Worm (Caenorhabditis elegans) whole organism, L1 larva: ENCODE results near the gene ugt-64.
A peak's percentile ranks its signal among the peaks of the same experiment; 100 is the strongest.

Source experiments
- C04F5.9 ChIP-seq: sonication (generic microtip); optimal IDR thresholded peaks from 2 replicates; lab custom pipeline; 2016; ENCODE audit warnings: missing genetic modification characterization, missing compliant biosample characterization
- C16A3.4 ChIP-seq: fragments of 150-350 bp; optimal IDR thresholded peaks from 2 replicates; lab custom pipeline; 2014; ENCODE audit warnings: missing biosample characterization, missing genetic modification characterization
- C34B4.2 ChIP-seq: sonication (generic microtip); optimal IDR thresholded peaks from 2 replicates; lab custom pipeline; 2017; ENCODE audit warnings: mild to moderate bottlenecking, missing genetic modification characterization, missing compliant biosample characterization
- F16B12.6 ChIP-seq: fragments of 150-350 bp; optimal IDR thresholded peaks from 2 replicates; lab custom pipeline; 2014; ENCODE audit warnings: missing biosample characterization, missing genetic modification characterization
- Y116A8C.19 ChIP-seq: sonication (generic microtip); optimal IDR thresholded peaks from 2 replicates; lab custom pipeline; 2016; ENCODE audit warnings: missing compliant biosample characterization, missing genetic modification characterization, borderline replicate concordance
- aha-1 ChIP-seq: fragments of 150-350 bp; optimal IDR thresholded peaks from 2 replicates; lab custom pipeline; 2014; ENCODE audit warnings: missing biosample characterization, missing genetic modification characterization
- ama-1 ChIP-seq: fragments of 150-350 bp; optimal IDR thresholded peaks from 2 replicates; lab custom pipeline; 2014
- blmp-1 ChIP-seq: fragments of 150-350 bp; optimal IDR thresholded peaks from 2 replicates; lab custom pipeline; 2014; ENCODE audit warnings: missing biosample characterization, missing genetic modification characterization
- ceh-63 ChIP-seq: fragments of 200-800 bp; sonication (Bioruptor generic); optimal IDR thresholded peaks from 2 replicates; lab custom pipeline; 2018; ENCODE audit warnings: mild to moderate bottlenecking, missing genetic modification characterization, missing compliant biosample characterization
- ceh-90 ChIP-seq: sonication (generic microtip); optimal IDR thresholded peaks from 2 replicates; lab custom pipeline; 2016; ENCODE audit warnings: missing genetic modification characterization, missing compliant biosample characterization
- ces-1 ChIP-seq: fragments of 150-350 bp; optimal IDR thresholded peaks from 2 replicates; lab custom pipeline; 2014; ENCODE audit warnings: missing biosample characterization, missing genetic modification reagents, missing genetic modification characterization
- dpl-1 ChIP-seq, 3 experiments: fragments of 150-350 bp in 2 of 3; sonication (generic microtip) in 1 of 3; optimal IDR thresholded peaks; 2 replicates each; lab custom pipeline; 2014 to 2017; ENCODE audit warnings: missing biosample characterization in 3 of 3, missing genetic modification characterization in 3 of 3, missing genetic modification reagents in 3 of 3
- dsc-1 ChIP-seq: sonication (generic microtip); optimal IDR thresholded peaks from 2 replicates; lab custom pipeline; 2016; ENCODE audit warnings: mild to moderate bottlenecking, missing genetic modification characterization, missing compliant biosample characterization
- efl-3 ChIP-seq: fragments of 200-800 bp; sonication (Bioruptor generic); optimal IDR thresholded peaks from 2 replicates; lab custom pipeline; 2018; ENCODE audit warnings: mild to moderate bottlenecking, missing genetic modification characterization, missing compliant biosample characterization
- egl-27 ChIP-seq, 2 experiments: fragments of 150-350 bp in 1 of 2; sonication (generic microtip); optimal IDR thresholded peaks; 3 replicates each; lab custom pipeline; 2017 to 2018; ENCODE audit warnings: missing biosample characterization in 2 of 2, missing genetic modification characterization in 2 of 2, missing genetic modification reagents in 2 of 2
- elt-2 ChIP-seq: sonication (generic microtip); optimal IDR thresholded peaks from 2 replicates; lab custom pipeline; 2016; ENCODE audit warnings: missing genetic modification characterization, mild to moderate bottlenecking, inconsistent platforms, missing compliant biosample characterization, missing genetic modification reagents
- elt-3 ChIP-seq, 6 experiments: fragments of 150-350 bp in 1 of 6; sonication (generic microtip); optimal IDR thresholded peaks; 2 replicates each; lab custom pipeline; 2017 to 2018; ENCODE audit warnings: missing biosample characterization in 6 of 6, missing genetic modification characterization in 6 of 6, inconsistent platforms in 1 of 6
- fkh-10 ChIP-seq: sonication (generic microtip); optimal IDR thresholded peaks from 2 replicates; lab custom pipeline; 2017; ENCODE audit warnings: missing biosample characterization, missing genetic modification reagents, missing genetic modification characterization
- fkh-4 ChIP-seq: sonication (generic microtip); optimal IDR thresholded peaks from 2 replicates; lab custom pipeline; 2016; ENCODE audit warnings: missing compliant biosample characterization, missing genetic modification characterization, borderline replicate concordance
- fos-1 ChIP-seq: fragments of 150-350 bp; optimal IDR thresholded peaks from 2 replicates; lab custom pipeline; 2014; ENCODE audit warnings: missing biosample characterization, missing genetic modification characterization
- grh-1 ChIP-seq: fragments of 200-800 bp; sonication (Bioruptor generic); IDR thresholded peaks from 2 replicates; pipeline ENCODE4 v1.3.6; 2022; ENCODE audit warnings: missing genetic modification reagents, missing genetic modification characterization, missing compliant biosample characterization
- hlh-17 ChIP-seq: fragments of 200-800 bp; sonication (Bioruptor generic); optimal IDR thresholded peaks from 2 replicates; lab custom pipeline; 2018; ENCODE audit warnings: missing genetic modification characterization, mild to moderate bottlenecking, missing compliant biosample characterization, moderate library complexity, borderline replicate concordance
- hlh-4 ChIP-seq: sonication (generic microtip); optimal IDR thresholded peaks from 2 replicates; lab custom pipeline; 2016; ENCODE audit warnings: mild to moderate bottlenecking, missing genetic modification characterization, missing compliant biosample characterization
- isw-1 ChIP-seq: fragments of 200-800 bp; sonication (Bioruptor generic); IDR thresholded peaks from 2 replicates; pipeline ENCODE4 v1.3.6; 2022; ENCODE audit warnings: missing genetic modification characterization, missing compliant biosample characterization
- lin-13 ChIP-seq: fragments of 150-350 bp; optimal IDR thresholded peaks from 2 replicates; lab custom pipeline; 2014; ENCODE audit warnings: missing biosample characterization, missing genetic modification reagents, missing genetic modification characterization
- lin-35 ChIP-seq, 2 experiments: fragments of 150-350 bp; optimal IDR thresholded peaks; 2 replicates each; lab custom pipeline; 2014; ENCODE audit warnings: missing biosample characterization in 2 of 2, missing genetic modification characterization in 2 of 2, missing genetic modification reagents in 2 of 2
- mab-9 ChIP-seq: fragments of 200-800 bp; sonication (Bioruptor generic); IDR thresholded peaks from 2 replicates; pipeline ENCODE4 v1.3.6; 2022; ENCODE audit warnings: missing genetic modification reagents, missing genetic modification characterization, missing compliant biosample characterization
- mdl-1 ChIP-seq, 2 experiments: fragments of 150-350 bp; optimal IDR thresholded peaks; 2 replicates each; lab custom pipeline; 2014 to 2017; ENCODE audit warnings: missing biosample characterization in 2 of 2, missing genetic modification characterization in 2 of 2, inconsistent platforms in 1 of 2
- mef-2 ChIP-seq: fragments of 150-350 bp; optimal IDR thresholded peaks from 2 replicates; lab custom pipeline; 2014; ENCODE audit warnings: missing biosample characterization, missing genetic modification characterization
- mep-1 ChIP-seq: fragments of 150-350 bp; optimal IDR thresholded peaks from 2 replicates; lab custom pipeline; 2014; ENCODE audit warnings: missing biosample characterization, missing genetic modification characterization
- nhr-12 ChIP-seq: sonication (generic microtip); optimal IDR thresholded peaks from 2 replicates; lab custom pipeline; 2017; ENCODE audit warnings: missing biosample characterization, missing genetic modification characterization
- nhr-19 ChIP-seq: fragments of 200-800 bp; sonication (Bioruptor generic); conservative IDR thresholded peaks from 2 replicates; pipeline ENCODE4 v1.3.6; 2022; ENCODE audit warnings: missing genetic modification characterization, missing compliant biosample characterization
- nhr-20 ChIP-seq: sonication (generic microtip); optimal IDR thresholded peaks from 2 replicates; lab custom pipeline; 2016; ENCODE audit warnings: mild to moderate bottlenecking, missing genetic modification characterization, missing compliant biosample characterization
- nhr-28 ChIP-seq: fragments of 150-350 bp; optimal IDR thresholded peaks from 2 replicates; lab custom pipeline; 2014; ENCODE audit warnings: missing biosample characterization, missing genetic modification characterization
- nhr-47 ChIP-seq: sonication (generic microtip); optimal IDR thresholded peaks from 2 replicates; lab custom pipeline; 2016; ENCODE audit warnings: mild to moderate bottlenecking, missing genetic modification characterization, moderate library complexity, missing compliant biosample characterization
- nhr-77 ChIP-seq: fragments of 150-350 bp; optimal IDR thresholded peaks from 2 replicates; lab custom pipeline; 2014; ENCODE audit warnings: missing biosample characterization, missing genetic modification characterization
- nhr-84 ChIP-seq: sonication (generic microtip); optimal IDR thresholded peaks from 2 replicates; lab custom pipeline; 2017; ENCODE audit warnings: missing biosample characterization, missing genetic modification characterization
- nhr-85 ChIP-seq: sonication (generic microtip); peaks from one replicate; lab custom pipeline; 2016; ENCODE audit warnings: missing genetic modification characterization, inconsistent platforms, missing compliant biosample characterization
- nhr-90 ChIP-seq: sonication (generic microtip); optimal IDR thresholded peaks from 2 replicates; lab custom pipeline; 2016; ENCODE audit warnings: mild to moderate bottlenecking, missing genetic modification characterization, missing compliant biosample characterization; ENCODE audit not compliant: poor library complexity
- pax-3 ChIP-seq: fragments of 200-800 bp; sonication (Bioruptor generic); optimal IDR thresholded peaks from 2 replicates; lab custom pipeline; 2018; ENCODE audit warnings: mild to moderate bottlenecking, missing genetic modification characterization, moderate library complexity, missing compliant biosample characterization
- pqm-1 ChIP-seq: sonication (generic microtip); optimal IDR thresholded peaks from 3 replicates; lab custom pipeline; 2017; ENCODE audit warnings: missing biosample characterization, missing genetic modification characterization
- rnt-1 ChIP-seq: sonication (generic microtip); optimal IDR thresholded peaks from 2 replicates; lab custom pipeline; 2016; ENCODE audit warnings: mild to moderate bottlenecking, missing genetic modification characterization, moderate library complexity, missing compliant biosample characterization
- skn-1 ChIP-seq: fragments of 150-350 bp; optimal IDR thresholded peaks from 2 replicates; lab custom pipeline; 2014; ENCODE audit warnings: missing biosample characterization, missing genetic modification characterization
- snu-23 ChIP-seq: sonication (generic microtip); optimal IDR thresholded peaks from 2 replicates; lab custom pipeline; 2016; ENCODE audit warnings: missing genetic modification characterization, missing compliant biosample characterization
- sptf-1 ChIP-seq: fragments of 150-350 bp; optimal IDR thresholded peaks from 2 replicates; lab custom pipeline; 2014; ENCODE audit warnings: missing biosample characterization, missing genetic modification characterization
- swsn-7 ChIP-seq: sonication (generic microtip); optimal IDR thresholded peaks from 2 replicates; lab custom pipeline; 2016; ENCODE audit warnings: missing genetic modification characterization, missing compliant biosample characterization
- tbx-2 ChIP-seq: sonication (generic microtip); optimal IDR thresholded peaks from 2 replicates; lab custom pipeline; 2016; ENCODE audit warnings: missing genetic modification characterization, missing compliant biosample characterization
- tlp-1 ChIP-seq: fragments of 150-350 bp; optimal IDR thresholded peaks from 2 replicates; lab custom pipeline; 2014; ENCODE audit warnings: missing biosample characterization, missing genetic modification characterization
- unc-130 ChIP-seq: fragments of 150-350 bp; optimal IDR thresholded peaks from 2 replicates; lab custom pipeline; 2017; ENCODE audit warnings: missing biosample characterization, missing genetic modification characterization, inconsistent platforms
- unc-30 ChIP-seq: sonication (generic microtip); optimal IDR thresholded peaks from 2 replicates; lab custom pipeline; 2017; ENCODE audit warnings: missing biosample characterization, missing genetic modification characterization
- unc-62 ChIP-seq: fragments of 150-350 bp; optimal IDR thresholded peaks from 2 replicates; lab custom pipeline; 2014; ENCODE audit warnings: missing biosample characterization, missing genetic modification reagents, missing genetic modification characterization
- vab-15 ChIP-seq: sonication (generic microtip); optimal IDR thresholded peaks from 2 replicates; lab custom pipeline; 2017; ENCODE audit warnings: missing genotype, mild to moderate bottlenecking, missing genetic modification characterization, missing compliant biosample characterization
- zag-1 ChIP-seq: fragments of 150-350 bp; optimal IDR thresholded peaks from 2 replicates; lab custom pipeline; 2014; ENCODE audit warnings: missing biosample characterization, missing genetic modification characterization
- ztf-11 ChIP-seq, 2 experiments: sonication (generic microtip); optimal IDR thresholded peaks; 2 replicates each; lab custom pipeline; 2016 to 2017; ENCODE audit warnings: missing genetic modification characterization in 2 of 2, missing biosample characterization in 1 of 2, missing compliant biosample characterization in 1 of 2
- ztf-4 ChIP-seq: fragments of 150-350 bp; optimal IDR thresholded peaks from 2 replicates; lab custom pipeline; 2014; ENCODE audit warnings: missing biosample characterization, missing genetic modification characterization

The ugt-64 gene

ce11 chrV:3505745-3506144, 407 bp downstream of the ugt-64 start:
- TF ChIP-seq elt-2 (tag; lab: Kevin White, UChicago) = peak; percentile 91
- no peak for TF ChIP-seq mef-2 (tag; lab: Kevin White, UChicago)
- TF ChIP-seq tlp-1 (tag; lab: Kevin White, UChicago) = peak; percentile 48
- TF ChIP-seq fkh-4 = no peak
- TF ChIP-seq fos-1 (tag; lab: Kevin White, UChicago) = no peak
- TF ChIP-seq fkh-10 (GFP tag; lab: Kevin White, UChicago) = no peak
- peak; percentile 40 for TF ChIP-seq skn-1 (tag; lab: Kevin White, UChicago)
- no peak for TF ChIP-seq tbx-2
- no peak for TF ChIP-seq C34B4.2 (tag; lab: Kevin White, UChicago)
- no peak for TF ChIP-seq swsn-7 (tag; lab: Kevin White, UChicago)
- TF ChIP-seq ceh-90 (tag; lab: Kevin White, UChicago) = no peak
- TF ChIP-seq nhr-19 (GFP tag; lab: Robert Waterston, UW) = no peak
- peak; percentile 74 for TF ChIP-seq nhr-85 (tag; lab: Kevin White, UChicago)
- no peak for TF ChIP-seq ama-1 (lab: Kevin White, UChicago)
- TF ChIP-seq nhr-47 (tag; lab: Kevin White, UChicago) = no peak
- no peak for TF ChIP-seq C16A3.4 (tag; lab: Kevin White, UChicago)
- TF ChIP-seq efl-3 (GFP tag; lab: Kevin White, UChicago) = no peak
- TF ChIP-seq pqm-1 (tag; lab: Kevin White, UChicago) = peak; percentile 47
- no peak for TF ChIP-seq nhr-77 (tag; lab: Kevin White, UChicago)
- peak; percentile 0 for TF ChIP-seq mep-1 (tag; lab: Kevin White, UChicago)
- TF ChIP-seq F16B12.6 (tag; lab: Kevin White, UChicago) = no peak
- TF ChIP-seq zag-1 (tag; lab: Kevin White, UChicago) = no peak
- no peak for TF ChIP-seq mdl-1 (tag; optimal IDR thresholded peaks at IDR 0.05; lab: Kevin White, UChicago)
- TF ChIP-seq grh-1 (GFP tag; lab: Robert Waterston, UW) = no peak
- TF ChIP-seq elt-3 (tag; optimal IDR thresholded peaks at IDR 0.05; lab: Kevin White, UChicago) = peak in 4 of 6 experiments; percentile 7 to 79 (median 54)
- TF ChIP-seq C04F5.9 = no peak
- no peak for TF ChIP-seq hlh-17
- no peak for TF ChIP-seq ztf-11 (tag; optimal IDR thresholded peaks at IDR 0.05; lab: Kevin White, UChicago)
- no peak for TF ChIP-seq snu-23 (GFP tag; lab: Kevin White, UChicago)
- TF ChIP-seq vab-15 (tag; lab: Kevin White, UChicago) = no peak
- TF ChIP-seq nhr-84 = no peak
- no peak for TF ChIP-seq sptf-1
- peak; percentile 86 for TF ChIP-seq blmp-1 (tag; lab: Kevin White, UChicago)
- TF ChIP-seq unc-130 (tag; lab: Kevin White, UChicago) = no peak
- no peak for TF ChIP-seq isw-1
- no peak for TF ChIP-seq unc-62 (GFP tag; lab: Kevin White, UChicago)
- no peak for TF ChIP-seq hlh-4 (tag; lab: Kevin White, UChicago)
- TF ChIP-seq rnt-1 = no peak
- no peak for TF ChIP-seq unc-30 (tag; lab: Kevin White, UChicago)
- TF ChIP-seq ces-1 (GFP tag; lab: Kevin White, UChicago) = no peak
- TF ChIP-seq egl-27 (tag; optimal IDR thresholded peaks at IDR 0.05; lab: Kevin White, UChicago) = no peak
- TF ChIP-seq dpl-1 (GFP tag; optimal IDR thresholded peaks at IDR 0.05; lab: Kevin White, UChicago) = peak in 1 of 3 experiments; percentile 17
- no peak for TF ChIP-seq nhr-28 (tag; lab: Kevin White, UChicago)
- TF ChIP-seq Y116A8C.19 (tag; lab: Kevin White, UChicago) = no peak
- no peak for TF ChIP-seq mab-9 (GFP tag; lab: Robert Waterston, UW)
- no peak for TF ChIP-seq lin-13 (GFP tag; lab: Kevin White, UChicago)
- no peak for TF ChIP-seq pax-3 (tag; lab: Kevin White, UChicago)
- TF ChIP-seq nhr-90 (tag; lab: Kevin White, UChicago) = peak; percentile 28
- peak in 1 of 2 experiments; percentile 28 for TF ChIP-seq lin-35 (GFP tag; optimal IDR thresholded peaks at IDR 0.05; lab: Kevin White, UChicago)
- TF ChIP-seq aha-1 (tag; lab: Kevin White, UChicago) = no peak
- TF ChIP-seq nhr-20 (tag; lab: Kevin White, UChicago) = peak; percentile 84
- TF ChIP-seq nhr-12 (tag; lab: Kevin White, UChicago) = no peak
- no peak for TF ChIP-seq dsc-1 (tag; lab: Kevin White, UChicago)
- no peak for TF ChIP-seq ztf-4 (tag; lab: Kevin White, UChicago)
- no peak for TF ChIP-seq ceh-63 (GFP tag; lab: Kevin White, UChicago)
